Worm (Caenorhabditis elegans) whole organism, L2 larva: ENCODE data around the gene K12G11.6.

Source experiments
- C34F6.9 ChIP-seq: fragments of 150-350 bp; optimal IDR thresholded peaks from 2 replicates; lab custom pipeline; 2014; ENCODE audit warnings: missing biosample characterization, missing genetic modification characterization
- F13H6.1 ChIP-seq: sonication (generic microtip); optimal IDR thresholded peaks from 2 replicates; lab custom pipeline; 2016; ENCODE audit warnings: missing genetic modification characterization, missing compliant biosample characterization
- R02D3.7 ChIP-seq: fragments of 150-350 bp; optimal IDR thresholded peaks from 2 replicates; lab custom pipeline; 2014; ENCODE audit warnings: missing biosample characterization, missing genetic modification characterization
- ZK546.5 ChIP-seq: sonication (generic microtip); optimal IDR thresholded peaks from 2 replicates; lab custom pipeline; 2017; ENCODE audit warnings: missing biosample characterization, missing genetic modification characterization
- alr-1 ChIP-seq: fragments of 150-350 bp; optimal IDR thresholded peaks from 2 replicates; lab custom pipeline; 2014; ENCODE audit warnings: missing biosample characterization, missing genetic modification characterization
- aly-2 ChIP-seq: fragments of 150-350 bp; optimal IDR thresholded peaks from 2 replicates; lab custom pipeline; 2014; ENCODE audit warnings: missing biosample characterization, missing genetic modification characterization
- ama-1 ChIP-seq: fragments of 150-350 bp; optimal IDR thresholded peaks from 2 replicates; lab custom pipeline; 2018; ENCODE audit warnings: inconsistent platforms
- blmp-1 ChIP-seq: sonication (generic microtip); optimal IDR thresholded peaks from 2 replicates; lab custom pipeline; 2017; ENCODE audit warnings: missing genetic modification characterization, mild to moderate bottlenecking, missing compliant biosample characterization, antibody characterized with exemption, moderate library complexity; ENCODE audit not compliant: insufficient read depth
- ceh-16 ChIP-seq: fragments of 150-350 bp; optimal IDR thresholded peaks from 2 replicates; lab custom pipeline; 2014; ENCODE audit warnings: missing biosample characterization, missing genetic modification characterization
- crh-2 ChIP-seq: sonication (generic microtip); optimal IDR thresholded peaks from 2 replicates; lab custom pipeline; 2017; ENCODE audit warnings: missing biosample characterization, missing genetic modification characterization
- dmd-4 ChIP-seq: sonication (generic microtip); optimal IDR thresholded peaks from 2 replicates; lab custom pipeline; 2017; ENCODE audit warnings: missing biosample characterization, missing genetic modification characterization
- egl-27 ChIP-seq: sonication (generic microtip); optimal IDR thresholded peaks from 3 replicates; lab custom pipeline; 2017; ENCODE audit warnings: missing biosample characterization, missing genetic modification reagents, missing genetic modification characterization
- elt-1 ChIP-seq: fragments of 150-350 bp; optimal IDR thresholded peaks from 2 replicates; lab custom pipeline; 2014; ENCODE audit warnings: missing biosample characterization, missing genetic modification characterization
- elt-3 ChIP-seq: sonication (generic microtip); optimal IDR thresholded peaks from 2 replicates; lab custom pipeline; 2017; ENCODE audit warnings: missing biosample characterization, missing genetic modification characterization
- fos-1 ChIP-seq: fragments of 150-350 bp; optimal IDR thresholded peaks from 2 replicates; lab custom pipeline; 2014; ENCODE audit warnings: missing biosample characterization, missing genetic modification characterization
- gmeb-1 ChIP-seq: fragments of 150-350 bp; optimal IDR thresholded peaks from 2 replicates; lab custom pipeline; 2014; ENCODE audit warnings: missing biosample characterization, missing genetic modification characterization
- lin-11 ChIP-seq: fragments of 150-350 bp; sonication (generic microtip); optimal IDR thresholded peaks from 2 replicates; lab custom pipeline; 2014; ENCODE audit warnings: missing biosample characterization, missing genetic modification characterization, inconsistent platforms, mixed read lengths
- lin-13 ChIP-seq: fragments of 150-350 bp; optimal IDR thresholded peaks from 2 replicates; lab custom pipeline; 2014; ENCODE audit warnings: missing biosample characterization, missing genetic modification reagents, missing genetic modification characterization
- lin-39 ChIP-seq: fragments of 150-350 bp; optimal IDR thresholded peaks from 2 replicates; lab custom pipeline; 2014; ENCODE audit warnings: missing biosample characterization, missing genetic modification reagents, missing genetic modification characterization
- lsy-2 ChIP-seq, 2 experiments: fragments of 150-350 bp in 1 of 2; sonication (generic microtip) in 1 of 2; optimal IDR thresholded peaks; 2 replicates each; lab custom pipeline; 2014 to 2017; ENCODE audit warnings: missing biosample characterization in 2 of 2, missing genetic modification characterization in 2 of 2
- mab-5 ChIP-seq: fragments of 150-350 bp; optimal IDR thresholded peaks from 2 replicates; lab custom pipeline; 2014; ENCODE audit warnings: missing biosample characterization, missing genetic modification characterization
- mbf-1 ChIP-seq: sonication (generic microtip); optimal IDR thresholded peaks from 2 replicates; lab custom pipeline; 2017; ENCODE audit warnings: missing biosample characterization, missing genetic modification characterization
- mdl-1 ChIP-seq, 2 experiments: fragments of 150-350 bp in 1 of 2; sonication (generic microtip) in 1 of 2; optimal IDR thresholded peaks; 2 replicates each; lab custom pipeline; 2017; ENCODE audit warnings: missing biosample characterization in 2 of 2, missing genetic modification characterization in 2 of 2
- nhr-10 ChIP-seq: sonication (generic microtip); optimal IDR thresholded peaks from 2 replicates; lab custom pipeline; 2017; ENCODE audit warnings: missing biosample characterization, missing genetic modification characterization
- nhr-11 ChIP-seq: fragments of 150-350 bp; optimal IDR thresholded peaks from 2 replicates; lab custom pipeline; 2014; ENCODE audit warnings: missing biosample characterization, missing genetic modification characterization
- nhr-12 ChIP-seq: fragments of 150-350 bp; optimal IDR thresholded peaks from 2 replicates; lab custom pipeline; 2014; ENCODE audit warnings: missing biosample characterization, missing genetic modification characterization
- nhr-129 ChIP-seq: fragments of 150-350 bp; optimal IDR thresholded peaks from 2 replicates; lab custom pipeline; 2014; ENCODE audit warnings: missing biosample characterization, missing genetic modification characterization
- nhr-21 ChIP-seq: fragments of 150-350 bp; optimal IDR thresholded peaks from 2 replicates; lab custom pipeline; 2014; ENCODE audit warnings: missing biosample characterization, missing genetic modification characterization
- nhr-23 ChIP-seq: fragments of 150-350 bp; optimal IDR thresholded peaks from 2 replicates; lab custom pipeline; 2014; ENCODE audit warnings: missing biosample characterization, missing genetic modification reagents, missing genetic modification characterization
- nhr-25 ChIP-seq: fragments of 150-350 bp; sonication (generic microtip); optimal IDR thresholded peaks from 3 replicates; lab custom pipeline; 2014; ENCODE audit warnings: missing biosample characterization, missing genetic modification characterization
- nhr-6 ChIP-seq: fragments of 150-350 bp; optimal IDR thresholded peaks from 2 replicates; lab custom pipeline; 2014; ENCODE audit warnings: missing biosample characterization, missing genetic modification characterization
- nhr-77 ChIP-seq: fragments of 150-350 bp; optimal IDR thresholded peaks from 2 replicates; lab custom pipeline; 2014; ENCODE audit warnings: missing biosample characterization, missing genetic modification characterization
- peb-1 ChIP-seq: fragments of 150-350 bp; optimal IDR thresholded peaks from 2 replicates; lab custom pipeline; 2014; ENCODE audit warnings: missing biosample characterization, missing genetic modification characterization
- sem-4 ChIP-seq: fragments of 150-350 bp; optimal IDR thresholded peaks from 2 replicates; lab custom pipeline; 2014; ENCODE audit warnings: missing biosample characterization, missing genetic modification reagents, missing genetic modification characterization
- sma-3 ChIP-seq: sonication (generic microtip); optimal IDR thresholded peaks from 2 replicates; lab custom pipeline; 2016; ENCODE audit warnings: missing genetic modification reagents, missing genetic modification characterization, missing compliant biosample characterization
- sma-9 ChIP-seq, 2 experiments: fragments of 150-350 bp in 1 of 2; sonication (generic microtip) in 1 of 2; optimal IDR thresholded peaks; 2 replicates each; lab custom pipeline; 2014 to 2016; ENCODE audit warnings: missing genetic modification characterization in 2 of 2, mild to moderate bottlenecking in 1 of 2, missing biosample characterization in 1 of 2, missing compliant biosample characterization in 1 of 2, missing genetic modification reagents in 1 of 2, moderate library complexity in 1 of 2
- snpc-4 ChIP-seq: fragments of 150-350 bp; optimal IDR thresholded peaks from 2 replicates; lab custom pipeline; 2014; ENCODE audit warnings: missing biosample characterization, missing genetic modification characterization
- unc-39 ChIP-seq: fragments of 150-350 bp; optimal IDR thresholded peaks from 2 replicates; lab custom pipeline; 2014; ENCODE audit warnings: missing biosample characterization, missing genetic modification characterization
- unc-62 ChIP-seq: fragments of 150-350 bp; optimal IDR thresholded peaks from 2 replicates; lab custom pipeline; 2014; ENCODE audit warnings: missing biosample characterization, missing genetic modification reagents, missing genetic modification characterization
- zag-1 ChIP-seq: fragments of 150-350 bp; optimal IDR thresholded peaks from 2 replicates; lab custom pipeline; 2014; ENCODE audit warnings: missing biosample characterization, missing genetic modification characterization
- ztf-1 ChIP-seq: fragments of 200-800 bp; sonication (Bioruptor generic); conservative IDR thresholded peaks from 2 replicates; pipeline ENCODE4 v1.3.6; 2022; ENCODE audit warnings: missing genetic modification characterization, missing compliant biosample characterization
- ztf-11 ChIP-seq: sonication (generic microtip); optimal IDR thresholded peaks from 2 replicates; lab custom pipeline; 2017; ENCODE audit warnings: missing biosample characterization, missing genetic modification characterization

Gene K12G11.6

ce11 chrV:11858299-11858698, 35.8 kb upstream of the K12G11.6 start:
- TF ChIP-seq peb-1 (tag; lab: Kevin White, UChicago) (no peak), nhr-11 (tag; lab: Kevin White, UChicago) (no peak), sma-9 (GFP tag; optimal IDR thresholded peaks at IDR 0.05; lab: Kevin White, UChicago) (peak; percentile 29), sma-9 (tag; optimal IDR thresholded peaks at IDR 0.05; lab: Kevin White, UChicago) (no peak), elt-1 (no peak), nhr-10 (tag; lab: Kevin White, UChicago) (no peak), unc-39 (tag; lab: Kevin White, UChicago) (no peak), mbf-1 (tag; lab: Kevin White, UChicago) (no peak)

DNA sequence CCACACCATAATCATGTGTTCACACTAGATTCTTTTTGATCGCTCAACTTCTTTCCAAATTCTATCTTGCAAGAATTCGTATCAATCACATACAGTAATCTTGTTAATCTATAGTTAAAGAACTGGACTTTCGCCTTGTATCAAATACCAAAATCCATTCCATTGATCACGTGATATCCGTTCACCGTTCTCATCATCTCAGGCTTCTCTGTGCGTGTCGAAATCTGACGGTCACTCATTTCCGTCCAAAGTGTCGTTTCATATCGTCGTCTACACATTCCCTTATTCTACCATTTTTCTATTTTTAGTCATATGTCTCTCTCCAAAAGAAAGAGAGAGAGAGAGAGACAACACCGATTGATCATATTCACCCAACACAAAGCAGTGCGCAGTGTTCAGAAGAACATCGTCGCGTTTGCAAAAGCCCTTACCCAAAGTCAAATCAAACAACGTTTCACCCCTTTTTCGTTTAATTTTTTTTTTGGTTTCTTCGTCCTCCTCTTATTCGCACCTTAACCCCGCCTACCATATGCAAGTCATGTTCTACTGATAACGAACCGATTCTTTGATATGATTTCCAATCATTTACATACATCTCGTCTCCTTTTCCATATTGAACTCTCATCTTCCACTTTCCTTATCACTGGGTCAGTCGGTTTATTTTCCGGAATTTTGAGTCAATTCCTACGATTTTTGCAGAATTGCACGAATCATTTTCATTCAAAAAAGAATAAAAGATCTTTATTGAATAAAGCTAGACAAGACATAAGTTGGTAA, 34.9 kb upstream of the K12G11.6 start:
- TF ChIP-seq lsy-2 (tag; optimal IDR thresholded peaks at IDR 0.05; lab: Kevin White, UChicago) (peak in 1 of 2 experiments; percentile 48), dmd-4 (tag; lab: Kevin White, UChicago) (no peak), mbf-1 (tag; lab: Kevin White, UChicago) (no peak), elt-3 (tag; lab: Kevin White, UChicago) (no peak), F13H6.1 (tag; lab: Kevin White, UChicago) (peak; percentile 57), nhr-77 (tag; lab: Kevin White, UChicago) (no peak), mab-5 (tag; lab: Kevin White, UChicago) (no peak), fos-1 (tag; lab: Kevin White, UChicago) (peak; percentile 96), aly-2 (tag; lab: Kevin White, UChicago) (no peak), lin-11 (tag; lab: Kevin White, UChicago) (no peak), sem-4 (tag; lab: Kevin White, UChicago) (no peak), lin-39 (tag; lab: Kevin White, UChicago) (no peak), ceh-16 (tag; lab: Kevin White, UChicago) (no peak), sma-9 (GFP tag; optimal IDR thresholded peaks at IDR 0.05; lab: Kevin White, UChicago) (peak; percentile 91), sma-9 (tag; optimal IDR thresholded peaks at IDR 0.05; lab: Kevin White, UChicago) (no peak), nhr-21 (tag; lab: Kevin White, UChicago) (peak; percentile 94), nhr-11 (tag; lab: Kevin White, UChicago) (no peak), alr-1 (tag; lab: Kevin White, UChicago) (no peak), ama-1 (lab: Kevin White, UChicago) (no peak), crh-2 (tag; lab: Kevin White, UChicago) (no peak), zag-1 (no peak), mdl-1 (tag; optimal IDR thresholded peaks at IDR 0.05; lab: Kevin White, UChicago) (peak; percentile 52 to 84), peb-1 (tag; lab: Kevin White, UChicago) (no peak), nhr-25 (peak; percentile 90), unc-39 (tag; lab: Kevin White, UChicago) (no peak), ztf-11 (no peak), nhr-6 (no peak), nhr-129 (tag; lab: Kevin White, UChicago) (no peak), R02D3.7 (no peak), ZK546.5 (tag; lab: Kevin White, UChicago) (no peak), sma-3 (peak; percentile 79), elt-1 (no peak), ztf-1 (GFP tag; lab: Robert Waterston, UW) (no peak), unc-62 (no peak), nhr-23 (tag; lab: Kevin White, UChicago) (no peak), nhr-12 (tag; lab: Kevin White, UChicago) (no peak), blmp-1 (tag; lab: Kevin White, UChicago) (peak; percentile 87), snpc-4 (tag; lab: Kevin White, UChicago) (no peak), gmeb-1 (tag; lab: Kevin White, UChicago) (no peak), lin-13 (GFP tag; lab: Kevin White, UChicago) (no peak), C34F6.9 (tag; lab: Kevin White, UChicago) (no peak), egl-27 (tag; lab: Kevin White, UChicago) (peak; percentile 69)
